Fruit fly (Drosophila melanogaster) ovary, adult (tissue): ENCODE data around the gene ATP8B.

ENCODE experiments used
- CG17801 ChIP-seq: fragments of 200-800 bp; optimal IDR thresholded peaks from 2 replicates; lab custom pipeline; 2019; ENCODE audit warnings: missing biosample characterization, mild to moderate bottlenecking, missing genetic modification characterization, moderate library complexity; ENCODE audit not compliant: partially characterized antibody

The ATP8B gene

DNA sequence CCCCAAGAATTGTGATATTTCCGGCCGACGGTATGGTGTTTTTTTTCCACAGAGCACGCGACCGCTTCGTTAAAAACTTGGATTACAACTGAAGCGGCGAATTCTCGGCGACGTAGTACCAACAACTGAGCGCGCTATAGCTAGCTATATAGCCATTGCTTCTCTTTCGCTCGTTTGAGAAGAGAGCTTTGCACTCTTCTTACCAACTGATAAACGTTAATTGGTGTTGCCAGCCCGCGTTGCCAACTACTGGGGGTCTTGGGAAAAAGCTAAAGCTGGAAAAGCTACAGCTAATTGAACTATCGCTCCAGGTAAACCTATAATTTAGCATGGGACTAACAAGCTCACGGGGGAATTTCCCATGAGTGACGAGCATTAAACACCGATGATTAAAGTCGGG, at the start of gene ATP8B:
Gene ATP8B (minus strand): TSS at position 64 of the 400 bp plus-strand sequence.
- peak; percentile 39 for TF ChIP-seq CG17801

DNA sequence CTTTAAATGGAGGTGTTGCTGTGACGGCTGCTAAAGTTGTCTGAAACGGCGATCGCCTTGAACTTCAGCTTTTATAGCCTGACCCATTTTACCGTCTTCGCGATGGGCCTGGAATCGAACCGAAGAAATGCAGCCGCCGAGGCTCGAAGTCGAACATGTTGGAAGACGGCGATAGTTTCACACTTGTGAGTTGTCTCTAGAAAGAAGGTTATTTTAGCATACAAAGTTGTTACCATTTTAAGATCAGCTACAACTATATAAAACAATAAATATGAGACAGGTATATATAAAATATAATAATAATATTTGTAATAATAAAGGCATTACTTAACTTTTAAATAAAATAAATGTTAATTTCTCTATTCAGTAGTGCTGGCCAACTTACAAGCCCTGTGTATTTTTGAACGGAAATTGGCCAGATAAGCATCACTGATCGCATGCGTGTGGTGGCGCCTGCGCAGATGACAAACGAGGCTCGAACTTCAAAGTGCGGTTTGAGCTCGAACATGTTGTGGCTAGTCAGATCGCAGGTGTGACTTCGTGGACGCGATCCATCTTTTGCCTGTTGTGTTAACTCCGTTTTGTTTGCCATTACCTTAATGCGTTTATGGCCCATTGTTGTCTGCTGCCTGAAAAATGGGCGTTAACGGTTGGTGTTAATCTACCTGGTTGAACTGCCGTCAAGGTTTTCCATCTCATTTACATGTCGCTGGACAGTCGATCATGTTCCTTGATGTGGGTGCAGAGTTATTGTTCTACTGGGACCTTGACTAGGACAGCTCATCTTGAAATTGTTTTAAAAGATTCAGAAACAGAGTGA, 37.9 kb upstream of the ATP8B start, which contains the start of gene CG4702:
Gene CG4702 (minus strand): TSS at position 51 of the 820 bp plus-strand sequence.
- no peak for TF ChIP-seq CG17801

DNA sequence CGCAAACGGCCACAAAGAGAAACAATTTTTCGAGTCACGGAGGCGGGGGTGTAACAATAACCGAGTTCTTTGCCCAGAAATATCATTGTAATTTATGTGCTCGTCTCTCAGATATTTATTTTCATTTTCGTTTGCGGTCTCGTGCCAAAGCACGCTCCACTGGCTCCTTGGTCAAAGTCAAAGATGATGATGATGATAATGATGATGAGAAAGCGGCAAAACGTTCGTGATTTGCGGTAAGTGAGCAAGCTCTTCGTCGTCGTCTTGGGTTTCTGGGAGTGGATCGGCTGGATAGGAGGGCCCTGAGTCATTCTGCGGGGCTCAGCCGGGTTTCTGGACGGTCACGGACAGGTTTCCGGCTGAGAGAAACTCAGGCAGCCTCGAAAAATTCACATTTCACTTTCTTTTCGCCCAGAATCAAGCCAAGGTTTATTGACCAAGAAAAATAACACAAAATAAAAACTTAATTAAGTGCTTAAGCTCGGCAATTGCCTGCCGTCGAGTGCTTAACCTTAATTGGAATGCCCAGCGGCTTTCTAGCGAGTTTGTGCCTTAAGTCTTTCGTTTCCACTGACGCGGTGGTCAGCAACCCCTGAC, 35.1 kb upstream of the ATP8B start:
- no peak for TF ChIP-seq CG17801

DNA sequence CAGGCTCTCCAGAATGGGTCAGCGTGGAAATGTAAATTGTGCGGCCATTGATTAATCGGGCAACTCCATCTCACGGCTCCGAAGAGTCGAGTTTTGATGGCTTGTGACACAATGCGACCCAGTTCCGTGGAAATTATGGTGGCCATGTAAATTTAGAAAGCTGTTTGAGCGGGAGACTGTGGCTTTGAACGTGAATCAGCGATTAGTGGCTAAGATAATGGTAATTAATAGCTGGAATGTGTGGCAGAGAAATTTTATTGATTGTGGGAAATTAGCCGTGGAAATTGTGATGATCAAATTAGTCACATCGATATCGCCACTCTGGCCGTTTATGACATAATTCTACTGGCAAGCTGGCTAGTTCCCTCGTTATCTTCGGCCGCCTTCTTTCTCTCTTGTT, 34.4 kb upstream of the ATP8B start:
- TF ChIP-seq CG17801: no peak

DNA sequence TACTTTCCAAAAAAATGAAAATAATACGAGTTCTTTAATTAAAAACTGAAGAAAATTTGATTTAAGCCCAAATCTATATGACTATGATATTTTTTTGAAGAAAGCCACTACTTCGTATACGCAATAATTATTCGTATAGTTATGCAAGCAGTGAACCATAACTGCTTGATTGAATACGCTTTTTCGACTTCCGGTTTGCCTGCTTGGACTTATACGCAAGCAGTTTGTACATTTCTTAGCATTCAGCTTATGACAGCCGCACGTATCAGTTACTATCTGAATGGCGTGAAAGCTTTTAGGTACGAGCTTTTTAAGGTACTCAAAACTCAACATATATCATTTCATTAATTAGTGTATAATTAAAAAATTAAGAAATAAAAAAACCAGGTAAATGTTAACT, 30.7 kb upstream of the ATP8B start:
- no peak for TF ChIP-seq CG17801

DNA sequence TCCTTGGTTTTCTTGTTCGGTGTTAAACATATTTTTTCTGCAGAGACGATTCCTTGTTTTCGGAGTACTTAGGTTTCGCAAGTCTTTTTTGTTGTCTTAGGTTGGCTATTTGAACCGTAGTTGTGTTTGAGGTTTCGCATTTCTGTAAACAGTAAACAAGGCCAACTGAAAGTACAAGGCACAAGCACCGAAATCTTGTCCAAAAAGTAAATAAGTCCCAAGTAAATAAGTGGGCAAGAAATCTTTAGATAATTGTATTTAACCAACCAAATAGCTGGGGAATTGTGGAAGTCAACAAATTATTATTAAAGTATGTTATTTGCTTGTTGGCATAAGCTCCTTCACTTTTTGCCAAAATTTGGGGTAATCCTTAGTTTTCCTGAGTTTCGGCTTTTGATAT, 23.3 kb upstream of the ATP8B start:
- no peak for TF ChIP-seq CG17801

DNA sequence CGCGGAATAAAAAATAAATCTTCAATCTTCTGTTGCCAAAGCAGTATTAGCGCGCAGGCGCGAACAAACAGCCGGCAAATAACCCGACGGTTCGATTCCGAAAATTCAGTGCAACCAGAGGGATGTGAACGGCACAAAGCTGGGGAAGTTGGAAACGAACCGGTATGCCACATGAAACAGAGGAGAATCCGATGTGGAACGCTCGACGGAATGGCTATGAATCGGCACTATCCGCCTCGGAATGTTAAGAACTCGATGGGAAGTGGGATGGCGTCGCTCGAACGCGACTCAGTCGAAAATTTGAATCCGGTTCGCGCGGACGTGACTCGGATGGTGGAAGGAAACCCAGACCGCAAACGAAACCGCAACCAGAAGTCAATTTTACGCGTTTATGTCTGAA, 4.2 kb upstream of the ATP8B start, which contains the start of gene dpr17:
Gene dpr17 (plus strand): TSS at position 289 of the 400 bp plus-strand sequence.
- no peak for TF ChIP-seq CG17801

DNA sequence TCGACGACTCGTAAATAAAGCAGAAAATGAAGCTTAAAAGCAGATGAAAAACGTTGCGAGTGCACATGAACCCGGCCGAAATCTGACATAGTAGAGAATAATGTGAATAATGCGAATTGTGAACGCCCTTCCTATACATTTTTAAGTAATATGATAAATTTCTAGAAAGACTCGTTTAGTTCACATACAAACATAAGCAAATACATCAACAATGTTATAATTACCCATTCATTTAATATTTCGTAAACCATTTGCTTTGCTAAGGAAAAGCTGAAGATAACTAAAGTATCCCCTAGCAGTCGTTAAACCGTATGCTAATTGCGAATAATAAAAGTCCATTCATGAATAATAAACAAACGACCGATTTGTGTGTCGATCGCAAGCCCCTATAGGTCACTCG, 6.9 kb downstream of the ATP8B start:
- TF ChIP-seq CG17801: no peak

DNA sequence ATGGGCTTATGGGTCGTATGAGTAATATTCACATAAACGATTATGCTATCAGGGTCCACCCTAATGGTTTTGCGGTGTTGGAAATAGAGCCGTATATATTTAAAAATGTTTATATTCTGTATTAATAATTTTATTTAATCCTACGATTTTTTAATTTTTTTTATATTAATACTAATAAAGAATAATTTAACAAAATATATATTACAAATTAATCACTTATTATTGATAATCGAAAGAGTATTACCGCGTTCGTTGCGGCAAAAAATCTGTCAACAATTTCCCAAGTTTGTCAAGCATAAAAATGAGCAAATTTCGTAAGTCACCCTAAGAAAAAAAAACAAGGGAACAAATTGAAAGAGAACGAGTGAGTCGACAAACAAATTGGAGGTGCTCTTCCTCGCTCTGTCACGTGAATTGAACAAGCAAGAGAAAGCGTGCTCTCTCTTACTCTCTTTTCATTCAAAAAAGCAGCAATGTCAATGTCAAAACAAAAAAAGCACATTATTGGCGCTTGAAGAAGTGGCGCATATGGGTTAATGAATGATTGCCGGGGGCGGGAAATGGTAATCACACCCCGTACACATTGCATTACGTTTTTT, 9.9 kb downstream of the ATP8B start:
- no peak for TF ChIP-seq CG17801

DNA sequence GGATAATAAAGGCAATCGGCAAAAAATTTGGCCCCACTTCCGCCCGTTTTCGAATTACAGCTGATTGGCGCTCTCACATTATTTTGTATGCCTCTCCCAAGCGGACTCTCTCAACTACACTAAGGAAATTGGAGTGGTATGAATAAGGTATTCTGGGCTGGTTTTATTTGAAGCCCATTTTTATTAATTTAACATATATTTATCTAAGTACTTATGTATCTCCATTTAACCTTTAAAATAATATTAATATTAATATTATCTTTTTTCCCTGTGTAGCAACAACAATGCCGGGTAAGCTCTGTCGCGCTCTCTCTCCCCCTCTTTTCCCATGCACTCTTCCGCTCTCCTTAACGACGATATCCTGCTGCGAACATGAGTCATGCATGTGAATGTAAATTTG, 11.5 kb downstream of the ATP8B start:
- TF ChIP-seq CG17801: no peak

DNA sequence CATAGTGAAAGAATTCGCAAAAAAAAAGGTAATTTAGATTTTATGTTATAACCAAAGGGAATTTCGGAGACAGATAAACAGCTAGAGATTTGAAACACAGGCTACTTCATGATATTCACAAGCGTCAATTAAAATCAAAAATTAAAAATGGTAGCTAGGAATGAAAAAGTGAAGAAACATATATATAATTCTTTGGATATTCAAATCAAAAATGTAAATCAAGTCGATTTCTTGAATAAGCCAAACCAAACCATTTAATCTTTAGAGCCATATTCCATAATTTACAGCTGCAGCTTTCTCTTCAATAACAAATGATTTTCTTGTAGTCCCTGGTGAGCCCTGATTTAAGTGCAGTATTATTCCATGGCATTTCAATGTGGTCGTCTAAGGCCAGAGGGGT, 27.6 kb downstream of the ATP8B start, which contains the start of gene CG14740:
Gene CG14740 (minus strand): TSS at position 101 of the 400 bp plus-strand sequence.
- TF ChIP-seq CG17801: no peak

DNA sequence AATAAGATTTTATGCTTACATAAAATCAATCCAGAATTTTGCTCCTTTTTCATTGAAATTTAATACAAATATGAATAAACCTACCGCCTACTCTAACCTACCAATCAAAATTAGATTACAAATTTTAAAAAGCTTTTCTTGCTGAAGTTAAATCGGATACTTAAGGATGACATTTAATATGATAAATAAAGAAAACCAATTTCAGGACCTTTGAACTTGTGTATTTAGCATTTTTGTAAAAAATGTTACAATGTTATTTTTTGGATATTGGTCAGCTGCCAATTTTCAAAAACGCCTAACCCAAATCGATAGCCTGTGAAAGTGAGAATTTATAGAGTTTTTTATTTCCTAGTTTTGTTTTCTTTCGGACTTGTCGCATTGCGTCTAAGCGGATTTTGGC, 41.3 kb downstream of the ATP8B start, which contains the start of gene CG14739:
Gene CG14739 (minus strand): TSS at position 101 of the 400 bp plus-strand sequence.
- TF ChIP-seq CG17801: no peak

DNA sequence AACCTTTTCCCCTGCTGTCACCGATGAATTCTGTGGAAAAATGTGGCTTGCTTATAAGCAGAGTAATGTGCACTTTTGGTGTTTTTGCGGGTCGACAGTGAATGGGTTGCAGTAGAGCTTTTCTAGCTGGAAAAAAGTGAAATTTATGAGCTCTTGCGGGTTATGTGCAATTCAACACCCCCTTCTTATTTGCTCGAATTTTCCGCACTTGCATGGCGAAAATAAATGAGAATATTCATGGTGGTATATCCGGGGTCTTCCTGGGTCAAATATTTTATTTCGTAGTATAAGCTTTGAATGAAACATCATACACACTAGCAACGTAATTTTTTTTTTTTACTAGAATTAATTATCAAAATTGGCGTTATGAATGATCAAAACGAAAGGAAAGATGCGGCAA, 50.2 kb downstream of the ATP8B start, which contains the start of gene CG14736:
Gene CG14736 (plus strand): TSS at position 301 of the 400 bp plus-strand sequence.
- no peak for TF ChIP-seq CG17801

DNA sequence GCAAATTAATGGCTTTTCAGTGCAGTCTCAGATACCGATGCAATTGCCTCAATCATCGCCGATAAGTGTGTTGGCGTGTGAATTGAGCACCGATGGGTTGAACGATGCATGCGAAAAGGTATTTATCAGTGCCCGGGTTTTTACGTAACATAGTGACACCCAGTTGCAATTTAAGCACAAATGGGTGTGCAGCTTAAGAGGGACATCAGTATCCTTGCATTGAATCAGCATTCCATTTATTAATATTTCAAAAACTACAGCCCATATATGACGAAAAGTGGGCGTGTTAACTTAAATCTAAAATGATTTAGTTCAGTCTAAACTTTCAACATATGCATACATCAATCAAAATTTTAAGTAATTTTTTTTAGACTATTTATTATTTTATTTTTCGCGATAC, 57.6 kb downstream of the ATP8B start, which contains the start of gene ssp5:
Gene ssp5 (plus strand): TSS at position 301 of the 400 bp plus-strand sequence.
- no peak for TF ChIP-seq CG17801

DNA sequence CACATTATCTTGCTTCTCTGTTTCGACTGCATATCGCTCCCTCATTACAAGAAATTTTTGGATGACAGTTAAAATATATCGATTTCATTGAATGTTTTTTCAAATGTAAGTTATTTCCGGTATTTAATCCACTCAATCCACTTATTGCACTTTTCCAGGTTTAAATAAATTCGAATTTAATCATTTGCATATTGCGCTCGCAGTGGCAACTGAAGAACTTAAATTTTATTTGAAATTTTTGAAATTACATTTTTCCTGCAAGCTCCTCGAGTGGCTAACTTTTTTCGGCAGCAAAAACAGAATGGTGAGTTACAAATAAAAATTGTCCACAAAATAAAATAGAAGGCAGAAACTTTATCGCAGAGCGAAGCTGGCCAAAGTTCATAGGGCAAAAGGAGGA, 58.8 kb downstream of the ATP8B start, which contains the start of the genes CG31358, CG42504 and CG42505:
Gene CG31358 (minus strand): TSS at position 101 of the 400 bp plus-strand sequence.
Gene CG42504 (minus strand): TSS at position 101 of the 400 bp plus-strand sequence.
Gene CG42505 (minus strand): TSS at position 101 of the 400 bp plus-strand sequence.
- no peak for TF ChIP-seq CG17801

DNA sequence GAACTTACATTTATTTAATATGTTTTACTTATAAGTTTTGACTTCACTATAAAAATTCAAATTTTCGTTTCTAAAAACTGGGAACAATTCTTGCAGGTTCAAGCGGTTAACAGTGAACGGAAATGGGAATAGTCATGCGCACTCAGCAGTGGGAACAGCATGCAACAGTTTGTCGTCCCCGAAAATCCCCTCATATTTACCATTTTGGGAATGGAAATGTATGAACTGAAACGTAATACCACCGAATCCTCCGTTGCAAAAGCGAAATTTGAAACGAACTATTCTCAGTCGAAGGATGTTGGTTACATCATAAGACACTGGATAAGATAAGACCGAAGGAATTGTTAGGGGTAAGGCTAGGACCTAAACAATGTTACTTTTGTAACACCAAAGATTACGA, 69.4 kb downstream of the ATP8B start:
- TF ChIP-seq CG17801: no peak
